Worm (Caenorhabditis elegans): ENCODE results near the gene jbts-14.

- no peak for TF ChIP-seq aly-2 (tag; optimal IDR thresholded peaks at IDR 0.05)
- no peak for TF ChIP-seq nhr-11 (tag; optimal IDR thresholded peaks at IDR 0.05)
- no peak for TF ChIP-seq nhr-90 (tag; optimal IDR thresholded peaks at IDR 0.05; ENCODE audit: poor library complexity)
Observed at ce11 chrX:8672760-8673159, 31.3 kb upstream of the jbts-14 start, which contains the start of the genes K09E2.2 and K09E2.3.

Measured in whole organism, L1 larva.